Fruit fly (Drosophila melanogaster) whole organism, embryonic: Measurements from ENCODE around the gene CG11843.
A peak's percentile ranks its signal among the peaks of the same experiment; 100 is the strongest.

ENCODE experiments used
- CG10543 ChIP-seq: fragments of 200-800 bp; sonication (Bioruptor generic); optimal IDR thresholded peaks from 3 replicates; lab custom pipeline; 2017; ENCODE audit warnings: missing biosample characterization, mild to moderate bottlenecking, missing genetic modification characterization, moderate library complexity
- CG18599 ChIP-seq: fragments of 200-800 bp; sonication (Bioruptor generic); optimal IDR thresholded peaks from 3 replicates; lab custom pipeline; 2017; ENCODE audit warnings: missing biosample characterization, missing genetic modification characterization, mild to moderate bottlenecking, moderate library complexity, missing genetic modification reagents
- CG3065 ChIP-seq: fragments of 200-800 bp; sonication (Bioruptor generic); optimal IDR thresholded peaks from 2 replicates; lab custom pipeline; 2016; ENCODE audit warnings: missing biosample characterization, missing genetic modification characterization
- CG42726 ChIP-seq: fragments of 200-800 bp; sonication (Bioruptor generic); IDR thresholded peaks from 2 replicates; pipeline ENCODE4 v1.3.6; 2022; ENCODE audit warnings: missing biosample characterization, missing genetic modification characterization; ENCODE audit not compliant: partially characterized antibody
- CG4282 ChIP-seq: fragments of 200-800 bp; sonication (Bioruptor generic); optimal IDR thresholded peaks from 2 replicates; lab custom pipeline; 2016; ENCODE audit warnings: missing biosample characterization, missing genetic modification characterization
- Hsf ChIP-seq: fragments of 200-800 bp; sonication (Bioruptor generic); optimal IDR thresholded peaks from 3 replicates; lab custom pipeline; 2016; ENCODE audit warnings: missing biosample characterization, missing genetic modification characterization
- Rfx ChIP-seq: fragments of 200-800 bp; sonication (Bioruptor generic); IDR thresholded peaks from 2 replicates; pipeline ENCODE4 v1.3.6; 2022; ENCODE audit warnings: missing biosample characterization, missing genetic modification characterization
- Ssrp ChIP-seq: fragments of 200-800 bp; sonication (Bioruptor generic); optimal IDR thresholded peaks from 2 replicates; lab custom pipeline; 2018; ENCODE audit warnings: missing biosample characterization, mild to moderate bottlenecking, missing genetic modification characterization, moderate library complexity
- kah ChIP-seq: fragments of 200-800 bp; sonication (Bioruptor generic); optimal IDR thresholded peaks from 2 replicates; lab custom pipeline; 2018; ENCODE audit warnings: missing biosample characterization, mild to moderate bottlenecking, missing genetic modification characterization
- klu ChIP-seq: fragments of 200-800 bp; sonication (Bioruptor generic); IDR thresholded peaks from 2 replicates; pipeline ENCODE4 v1.3.6; 2022; ENCODE audit warnings: missing biosample characterization, missing genetic modification characterization

dm6 chr3R:29077572-29077971, 23.4 kb downstream of the CG11843 start:
- TF ChIP-seq CG3065 (no peak), CG42726 (GFP tag; lab: Robert Waterston, UW) (no peak), Hsf (GFP tag; lab: Kevin White, UChicago) (no peak), klu (GFP tag; lab: Robert Waterston, UW) (no peak), CG4282 (GFP tag; lab: Kevin White, UChicago) (no peak), Ssrp (tag; lab: Kevin White, UChicago) (no peak), kah (GFP tag; lab: Kevin White, UChicago) (no peak), CG18599 (GFP tag; lab: Kevin White, UChicago) (no peak), Rfx (GFP tag; lab: Robert Waterston, UW) (0 out of 2 replicates have a peak, but pooled peaks have one; percentile 28), CG10543 (GFP tag; lab: Kevin White, UChicago) (no peak)
